Fruit fly (Drosophila melanogaster) whole organism, pupa: ENCODE results near the gene CG6951.

Source experiments
- CG12605 ChIP-seq: fragments of 200-800 bp; sonication (Bioruptor generic); IDR thresholded peaks from 2 replicates; pipeline ENCODE4 v1.3.6; 2022; ENCODE audit warnings: missing biosample characterization, missing genetic modification characterization
- CG13204 ChIP-seq: fragments of 200-800 bp; sonication (Bioruptor generic); optimal IDR thresholded peaks from 2 replicates; lab custom pipeline; 2018; ENCODE audit warnings: missing biosample characterization, mild to moderate bottlenecking, missing genetic modification characterization, moderate library complexity
- CG14655 ChIP-seq: fragments of 200-800 bp; sonication (Bioruptor generic); optimal IDR thresholded peaks from 3 replicates; lab custom pipeline; 2017; ENCODE audit warnings: mild to moderate bottlenecking, missing biosample characterization, missing genetic modification reagents, missing genetic modification characterization
- CG15710 ChIP-seq: fragments of 200-800 bp; sonication (Bioruptor generic); optimal IDR thresholded peaks from 2 replicates; lab custom pipeline; 2018; ENCODE audit warnings: missing biosample characterization, mild to moderate bottlenecking, missing genetic modification characterization, moderate library complexity
- D1 ChIP-seq: fragments of 200-800 bp; sonication (Bioruptor generic); optimal IDR thresholded peaks from 2 replicates; lab custom pipeline; 2018; ENCODE audit warnings: missing biosample characterization, mild to moderate bottlenecking, missing genetic modification characterization, moderate library complexity
- EcR ChIP-seq: fragments of 200-800 bp; sonication (Bioruptor generic); optimal IDR thresholded peaks from 3 replicates; lab custom pipeline; 2019; ENCODE audit warnings: missing biosample characterization, missing genetic modification characterization, mild to moderate bottlenecking, moderate library complexity, missing genetic modification reagents
- rn ChIP-seq: fragments of 200-800 bp; sonication (Bioruptor generic); IDR thresholded peaks from 2 replicates; pipeline ENCODE4 v1.3.6; 2022; ENCODE audit warnings: missing biosample characterization, missing genetic modification characterization

DNA sequence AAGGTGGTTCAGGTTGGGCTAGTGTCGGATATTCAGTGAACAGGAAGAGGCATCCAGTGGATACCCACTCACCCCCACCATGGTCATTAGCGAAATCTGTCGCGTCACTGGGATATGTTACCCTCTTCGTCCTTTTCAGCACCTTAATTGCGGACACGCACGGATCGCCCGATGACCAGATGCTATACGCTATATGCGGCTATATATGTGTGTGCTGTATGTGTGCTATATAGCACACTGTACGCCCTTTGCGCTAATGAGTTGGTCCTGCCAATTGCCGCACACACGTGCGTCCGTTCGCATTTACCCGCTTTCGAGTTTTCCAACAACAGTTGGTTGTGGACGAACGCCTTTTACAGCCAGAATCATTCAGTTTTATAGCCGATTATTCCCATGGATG is 40.2 kb downstream of the CG6951 start:
- TF ChIP-seq CG14655 (GFP tag; lab: Kevin White, UChicago): no peak
- no peak for TF ChIP-seq CG15710 (tag; lab: Kevin White, UChicago)
- TF ChIP-seq rn (GFP tag; lab: Robert Waterston, UW): no peak
- no peak for TF ChIP-seq CG13204 (GFP tag; lab: Kevin White, UChicago)
- TF ChIP-seq CG12605 (GFP tag; lab: Robert Waterston, UW): no peak
- no peak for TF ChIP-seq EcR (GFP tag; lab: Kevin White, UChicago)
- no peak for TF ChIP-seq D1 (tag; lab: Kevin White, UChicago)
